Fruit fly (Drosophila melanogaster) whole organism, embryonic: ENCODE measurements around the gene Upf2.

Experiments
- Asciz ChIP-seq: fragments of 200-800 bp; sonication (Bioruptor generic); optimal IDR thresholded peaks from 2 replicates; lab custom pipeline; 2017; ENCODE audit warnings: missing biosample characterization, mild to moderate bottlenecking, missing genetic modification characterization, missing genetic modification reagents
- Bteb2 ChIP-seq: fragments of 200-800 bp; sonication (Bioruptor generic); optimal IDR thresholded peaks from 2 replicates; lab custom pipeline; 2016; ENCODE audit warnings: missing biosample characterization, missing genetic modification characterization
- C15 ChIP-seq: fragments of 200-800 bp; sonication (Bioruptor generic); IDR thresholded peaks from 3 replicates; pipeline ENCODE4 v1.3.6; 2022; ENCODE audit warnings: missing biosample characterization, missing genetic modification characterization
- CG1024 ChIP-seq: fragments of 200-800 bp; sonication (Bioruptor generic); IDR thresholded peaks from 2 replicates; pipeline ENCODE4 v1.3.6; 2022; ENCODE audit warnings: missing biosample characterization, missing genetic modification characterization
- CG10543 ChIP-seq: fragments of 200-800 bp; sonication (Bioruptor generic); optimal IDR thresholded peaks from 3 replicates; lab custom pipeline; 2017; ENCODE audit warnings: missing biosample characterization, mild to moderate bottlenecking, missing genetic modification characterization, moderate library complexity
- CG11247 ChIP-seq: fragments of 200-800 bp; sonication (Bioruptor generic); IDR thresholded peaks from 2 replicates; pipeline ENCODE4 v1.3.6; 2022; ENCODE audit warnings: missing biosample characterization, missing genetic modification characterization
- CG13624 ChIP-seq: fragments of 200-800 bp; sonication (Bioruptor generic); optimal IDR thresholded peaks from 2 replicates; lab custom pipeline; 2016; ENCODE audit warnings: missing biosample characterization, missing genetic modification characterization
- CG13775 ChIP-seq: fragments of 200-800 bp; sonication (Bioruptor generic); optimal IDR thresholded peaks from 3 replicates; lab custom pipeline; 2017; ENCODE audit warnings: missing biosample characterization, mild to moderate bottlenecking, missing genetic modification characterization
- CG14050 ChIP-seq: fragments of 200-800 bp; sonication (Bioruptor generic); IDR thresholded peaks from 3 replicates; pipeline ENCODE4 v1.3.6; 2022; ENCODE audit warnings: missing biosample characterization, missing genetic modification characterization
- CG14667 ChIP-seq: fragments of 200-800 bp; sonication (Bioruptor generic); IDR thresholded peaks from 2 replicates; pipeline ENCODE4 v1.3.6; 2022; ENCODE audit warnings: missing biosample characterization, missing genetic modification characterization
- CG15514 ChIP-seq: fragments of 200-800 bp; sonication (Bioruptor generic); optimal IDR thresholded peaks from 3 replicates; lab custom pipeline; 2017; ENCODE audit warnings: missing biosample characterization, missing genetic modification characterization, mild to moderate bottlenecking, moderate library complexity, missing genetic modification reagents
- CG15696 ChIP-seq: fragments of 200-800 bp; sonication (Bioruptor generic); optimal IDR thresholded peaks from 2 replicates; lab custom pipeline; 2019; ENCODE audit warnings: missing biosample characterization, mild to moderate bottlenecking, missing genetic modification characterization, moderate library complexity
- CG17385 ChIP-seq: fragments of 200-800 bp; sonication (Bioruptor generic); optimal IDR thresholded peaks from 3 replicates; lab custom pipeline; 2018; ENCODE audit warnings: missing biosample characterization, mild to moderate bottlenecking, missing genetic modification characterization
- CG17568 ChIP-seq: fragments of 200-800 bp; sonication (Bioruptor generic); optimal IDR thresholded peaks from 2 replicates; lab custom pipeline; 2018; ENCODE audit warnings: missing biosample characterization, mild to moderate bottlenecking, missing genetic modification characterization, moderate library complexity
- CG17612 ChIP-seq: fragments of 200-800 bp; sonication (Bioruptor generic); IDR thresholded peaks from 2 replicates; pipeline ENCODE4 v1.3.6; 2022; ENCODE audit warnings: missing biosample characterization, missing genetic modification characterization
- CG18619 ChIP-seq: fragments of 200-800 bp; sonication (Bioruptor generic); optimal IDR thresholded peaks from 3 replicates; lab custom pipeline; 2017; ENCODE audit warnings: missing biosample characterization, mild to moderate bottlenecking, missing genetic modification characterization
- CG18764 ChIP-seq: fragments of 200-800 bp; sonication (Bioruptor generic); optimal IDR thresholded peaks from 3 replicates; lab custom pipeline; 2016; ENCODE audit warnings: missing biosample characterization, missing genetic modification characterization
- CG3726 ChIP-seq: fragments of 200-800 bp; sonication (Bioruptor generic); IDR thresholded peaks from 3 replicates; pipeline ENCODE4, ENCODE4 v1.3.6; 2022; ENCODE audit warnings: missing biosample characterization, missing genetic modification characterization
- CG5953 ChIP-seq: fragments of 200-800 bp; sonication (Bioruptor generic); IDR thresholded peaks from 2 replicates; pipeline ENCODE4 v1.3.6; 2022; ENCODE audit warnings: missing biosample characterization, missing genetic modification characterization
- CG6854 ChIP-seq: fragments of 200-800 bp; sonication (Bioruptor generic); optimal IDR thresholded peaks from 3 replicates; lab custom pipeline; 2017; ENCODE audit warnings: missing biosample characterization, mild to moderate bottlenecking, missing genetic modification characterization
- CG8478 ChIP-seq: fragments of >200 bp; optimal IDR thresholded peaks from 2 replicates; lab custom pipeline; 2018
- CG9797 ChIP-seq: fragments of 200-800 bp; sonication (Bioruptor generic); optimal IDR thresholded peaks from 3 replicates; lab custom pipeline; 2018; ENCODE audit warnings: missing biosample characterization, mild to moderate bottlenecking, missing genetic modification characterization
- CoRest ChIP-seq: fragments of 200-800 bp; sonication (Bioruptor generic); optimal IDR thresholded peaks from 3 replicates; lab custom pipeline; 2018; ENCODE audit warnings: missing biosample characterization, mild to moderate bottlenecking, missing genetic modification characterization, moderate library complexity
- Dfd ChIP-seq, 2 experiments: fragments of >200 bp; optimal IDR thresholded peaks; 2 replicates each; lab custom pipeline; 2017; ENCODE audit warnings: missing biosample characterization in 2 of 2, missing genetic modification characterization in 2 of 2
- E2f1 ChIP-seq: fragments of 200-800 bp; sonication (Bioruptor generic); IDR thresholded peaks from 2 replicates; pipeline ENCODE4 v1.3.6; 2022; ENCODE audit warnings: missing biosample characterization, missing genetic modification characterization
- Gug ChIP-seq: fragments of 200-800 bp; sonication (Bioruptor generic); IDR thresholded peaks from 4 replicates; pipeline ENCODE4 v1.3.6; 2022; ENCODE audit warnings: missing biosample characterization, missing genetic modification characterization
- HLH54F ChIP-seq: fragments of 200-800 bp; sonication (Bioruptor generic); optimal IDR thresholded peaks from 3 replicates; lab custom pipeline; 2016; ENCODE audit warnings: missing biosample characterization, missing genetic modification characterization
- Hmr ChIP-seq: fragments of 200-800 bp; sonication (Bioruptor generic); optimal IDR thresholded peaks from 3 replicates; lab custom pipeline; 2017; ENCODE audit warnings: mild to moderate bottlenecking, missing biosample characterization, missing genetic modification reagents, missing genetic modification characterization
- Kr ChIP-seq: fragments of 200-800 bp; sonication (Bioruptor generic); optimal IDR thresholded peaks from 2 replicates; lab custom pipeline; 2017; ENCODE audit warnings: missing biosample characterization, mild to moderate bottlenecking, missing genetic modification characterization
- Mrtf ChIP-seq: fragments of 200-800 bp; sonication (Bioruptor generic); IDR thresholded peaks from 3 replicates; pipeline ENCODE4 v1.3.6; 2022; ENCODE audit warnings: missing biosample characterization, missing genetic modification characterization
- Nf-YC ChIP-seq: fragments of 200-800 bp; optimal IDR thresholded peaks from 3 replicates; lab custom pipeline; 2019; ENCODE audit warnings: missing biosample characterization, mild to moderate bottlenecking, missing genetic modification characterization, moderate library complexity
- Vsx1 ChIP-seq: fragments of 200-800 bp; sonication (Bioruptor generic); optimal IDR thresholded peaks from 2 replicates; lab custom pipeline; 2017; ENCODE audit warnings: missing biosample characterization, mild to moderate bottlenecking, missing genetic modification characterization, missing genetic modification reagents
- Xbp1 ChIP-seq: fragments of 200-800 bp; sonication (Bioruptor generic); optimal IDR thresholded peaks from 3 replicates; lab custom pipeline; 2016; ENCODE audit warnings: missing biosample characterization, mild to moderate bottlenecking, missing genetic modification characterization
- eve ChIP-seq, 2 experiments: fragments of >200 bp; optimal IDR thresholded peaks; 2 replicates each; lab custom pipeline; 2017; ENCODE audit warnings: missing biosample characterization in 2 of 2, missing genetic modification characterization in 2 of 2
- eyg ChIP-seq: fragments of 200-800 bp; sonication (Bioruptor generic); optimal IDR thresholded peaks from 3 replicates; lab custom pipeline; 2016; ENCODE audit warnings: missing biosample characterization, missing genetic modification characterization
- fu2 ChIP-seq: fragments of 200-800 bp; sonication (Bioruptor generic); optimal IDR thresholded peaks from 2 replicates; lab custom pipeline; 2016; ENCODE audit warnings: missing biosample characterization, missing genetic modification characterization
- gfzf ChIP-seq: fragments of 200-800 bp; sonication (Bioruptor generic); optimal IDR thresholded peaks from 2 replicates; lab custom pipeline; 2016; ENCODE audit warnings: missing biosample characterization, mild to moderate bottlenecking, missing genetic modification characterization, moderate library complexity
- ham ChIP-seq: fragments of 200-800 bp; sonication (Bioruptor generic); IDR thresholded peaks from 2 replicates; pipeline ENCODE4 v1.3.6; 2022; ENCODE audit warnings: missing biosample characterization, missing genetic modification characterization
- kni ChIP-seq: fragments of 200-800 bp; sonication (Bioruptor generic); optimal IDR thresholded peaks from 3 replicates; lab custom pipeline; 2017; ENCODE audit warnings: mild to moderate bottlenecking, missing biosample characterization, missing genetic modification reagents, missing genetic modification characterization
- lbe ChIP-seq: fragments of 200-800 bp; sonication (Bioruptor generic); optimal IDR thresholded peaks from 2 replicates; lab custom pipeline; 2016; ENCODE audit warnings: missing biosample characterization, mild to moderate bottlenecking, missing genetic modification characterization
- lmd ChIP-seq: fragments of 200-800 bp; sonication (Bioruptor generic); IDR thresholded peaks from 2 replicates; pipeline ENCODE4 v1.3.6; 2022; ENCODE audit warnings: missing biosample characterization, missing genetic modification characterization
- onecut ChIP-seq: fragments of 200-800 bp; sonication (Bioruptor generic); IDR thresholded peaks from 2 replicates; pipeline ENCODE4 v1.3.6; 2022; ENCODE audit warnings: missing biosample characterization, missing genetic modification characterization
- peb ChIP-seq: fragments of 200-800 bp; sonication (Bioruptor generic); IDR thresholded peaks from 2 replicates; pipeline ENCODE4 v1.3.6; 2022; ENCODE audit warnings: missing biosample characterization, missing genetic modification characterization
- prd ChIP-seq, 3 experiments: fragments of >200 bp in 2 of 3; fragments of 200-800 bp in 1 of 3; sonication (Bioruptor generic) in 1 of 3; optimal IDR thresholded peaks in 2 of 3; IDR thresholded peaks in 1 of 3; 2 replicates in 2 of 3; 3 replicates in 1 of 3; pipeline versions ENCODE4 v1.3.6 to Lab custom; 2017 to 2022; ENCODE audit warnings: missing biosample characterization in 1 of 3, missing genetic modification characterization in 1 of 3
- sc ChIP-seq, 3 experiments: fragments of >200 bp in 2 of 3; fragments of 200-800 bp in 1 of 3; sonication (Bioruptor generic) in 1 of 3; optimal IDR thresholded peaks; 2 replicates in 2 of 3; 3 replicates in 1 of 3; lab custom pipeline; 2017; ENCODE audit warnings: mild to moderate bottlenecking in 1 of 3, missing biosample characterization in 1 of 3, missing genetic modification characterization in 1 of 3, missing genetic modification reagents in 1 of 3
- sim ChIP-seq: fragments of 200-800 bp; sonication (Bioruptor generic); IDR thresholded peaks from 2 replicates; pipeline ENCODE4 v1.3.6; 2022; ENCODE audit warnings: missing biosample characterization, missing genetic modification characterization
- sug ChIP-seq: fragments of 200-800 bp; optimal IDR thresholded peaks from 2 replicates; lab custom pipeline; 2019; ENCODE audit warnings: missing biosample characterization, mild to moderate bottlenecking, missing genetic modification characterization, moderate library complexity
- tgo ChIP-seq: fragments of 200-800 bp; sonication (Bioruptor generic); IDR thresholded peaks from 3 replicates; pipeline ENCODE4 v1.3.6; 2022; ENCODE audit warnings: missing biosample characterization, missing genetic modification characterization
- trem ChIP-seq: fragments of 200-800 bp; optimal IDR thresholded peaks from 3 replicates; lab custom pipeline; 2019; ENCODE audit warnings: missing biosample characterization, mild to moderate bottlenecking, missing genetic modification characterization, moderate library complexity
- ttk ChIP-seq: fragments of 200-800 bp; sonication (Bioruptor generic); IDR thresholded peaks from 2 replicates; pipeline ENCODE4 v2.1.2; 2022; ENCODE audit warnings: missing biosample characterization, missing genetic modification characterization
- vfl ChIP-seq: fragments of 200-800 bp; sonication (Bioruptor generic); optimal IDR thresholded peaks from 2 replicates; lab custom pipeline; 2016; ENCODE audit warnings: missing biosample characterization, missing genetic modification characterization
- zf30C ChIP-seq: fragments of 200-800 bp; sonication (Bioruptor generic); optimal IDR thresholded peaks from 3 replicates; lab custom pipeline; 2018; ENCODE audit warnings: missing biosample characterization, mild to moderate bottlenecking, missing genetic modification characterization

Gene Upf2

DNA sequence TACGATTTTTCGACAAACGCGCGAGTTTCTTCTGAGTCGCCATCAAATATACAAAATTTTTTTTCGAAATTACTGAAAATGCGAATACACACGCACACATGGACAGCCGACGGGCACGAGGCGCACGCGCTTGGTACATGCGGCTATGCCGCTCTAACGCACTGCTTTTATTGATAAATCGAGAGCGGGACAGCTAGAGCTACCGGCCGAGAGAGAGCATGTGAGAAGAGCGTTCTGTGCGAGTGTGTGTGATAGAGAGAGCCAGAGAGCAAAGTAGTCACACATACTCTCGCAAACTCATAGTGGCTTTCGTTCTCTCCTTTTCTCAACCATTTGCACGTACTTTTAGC lies 14.4 kb downstream of the Upf2 start (continued):
- TF ChIP-seq CG17568 = no peak
- TF ChIP-seq CG13624 (GFP tag; lab: Kevin White, UChicago) = no peak
- TF ChIP-seq trem (tag; lab: Kevin White, UChicago) = no peak
- no peak for TF ChIP-seq prd (optimal IDR thresholded peaks at IDR 0.05; lab: Kevin White, UChicago)
- no peak for TF ChIP-seq prd (GFP tag; IDR thresholded peaks at IDR 0.05; lab: Robert Waterston, UW)
- TF ChIP-seq peb = 0 out of 2 replicates have a peak, but pooled peaks have one; percentile 21
- no peak for TF ChIP-seq E2f1
- TF ChIP-seq zf30C = peak; percentile 50
- no peak for TF ChIP-seq Xbp1 (GFP tag; lab: Kevin White, UChicago)
- TF ChIP-seq ttk (GFP tag; lab: Robert Waterston, UW) = no peak
- TF ChIP-seq Kr (GFP tag; lab: Kevin White, UChicago) = no peak
- TF ChIP-seq Dfd (GFP tag; optimal IDR thresholded peaks at IDR 0.05; lab: Kevin White, UChicago) = peak in 1 of 2 experiments; percentile 52
- no peak for TF ChIP-seq CG1024 (GFP tag; lab: Robert Waterston, UW)
- no peak for TF ChIP-seq Gug (GFP tag; lab: Robert Waterston, UW)
- TF ChIP-seq Vsx1 (GFP tag; lab: Kevin White, UChicago) = no peak
- TF ChIP-seq CG5953 (GFP tag; lab: Robert Waterston, UW) = no peak
- no peak for TF ChIP-seq CG18619 (GFP tag; lab: Kevin White, UChicago)
- TF ChIP-seq Hmr (GFP tag; lab: Kevin White, UChicago) = no peak
- no peak for TF ChIP-seq fu2 (GFP tag; lab: Kevin White, UChicago)
- TF ChIP-seq Asciz (GFP tag; lab: Kevin White, UChicago) = no peak
- TF ChIP-seq CG11247 = no peak
- TF ChIP-seq CG14050 (GFP tag; lab: Robert Waterston, UW) = no peak
- no peak for TF ChIP-seq vfl
- no peak for TF ChIP-seq sc (optimal IDR thresholded peaks at IDR 0.05; lab: Kevin White, UChicago)
- TF ChIP-seq sc (GFP tag; optimal IDR thresholded peaks at IDR 0.05; lab: Kevin White, UChicago) = no peak
- TF ChIP-seq CG6854 (GFP tag; lab: Kevin White, UChicago) = no peak
- TF ChIP-seq CG10543 (GFP tag; lab: Kevin White, UChicago) = no peak
- TF ChIP-seq C15 (GFP tag; lab: Robert Waterston, UW) = no peak
- TF ChIP-seq CG9797 (GFP tag; lab: Kevin White, UChicago) = no peak
- no peak for TF ChIP-seq eyg (GFP tag; lab: Kevin White, UChicago)
- TF ChIP-seq Mrtf (GFP tag; lab: Robert Waterston, UW) = no peak
- TF ChIP-seq CG18764 (GFP tag; lab: Kevin White, UChicago) = no peak
- no peak for TF ChIP-seq CG15696 (tag; lab: Kevin White, UChicago)
- TF ChIP-seq CoRest (tag; lab: Kevin White, UChicago) = no peak
- no peak for TF ChIP-seq eve (GFP tag; optimal IDR thresholded peaks at IDR 0.05; lab: Kevin White, UChicago)
- no peak for TF ChIP-seq CG17385 (GFP tag; lab: Kevin White, UChicago)
- no peak for TF ChIP-seq CG14667 (GFP tag; lab: Robert Waterston, UW)
- no peak for TF ChIP-seq HLH54F (GFP tag; lab: Kevin White, UChicago)
- TF ChIP-seq CG8478 (lab: Kevin White, UChicago) = peak; percentile 99
- TF ChIP-seq sim (GFP tag; lab: Robert Waterston, UW) = no peak
- no peak for TF ChIP-seq lmd (GFP tag; lab: Robert Waterston, UW)
- TF ChIP-seq kni (GFP tag; lab: Kevin White, UChicago) = no peak
- no peak for TF ChIP-seq sug (tag; lab: Kevin White, UChicago)
- no peak for TF ChIP-seq CG13775 (GFP tag; lab: Kevin White, UChicago)
- no peak for TF ChIP-seq CG15514
- TF ChIP-seq gfzf (GFP tag; lab: Kevin White, UChicago) = no peak
- no peak for TF ChIP-seq CG17612 (GFP tag; lab: Robert Waterston, UW)
- TF ChIP-seq tgo (GFP tag; lab: Robert Waterston, UW) = no peak
- TF ChIP-seq Bteb2 (GFP tag; lab: Kevin White, UChicago) = no peak
- no peak for TF ChIP-seq onecut (GFP tag; lab: Robert Waterston, UW)
- TF ChIP-seq lbe (GFP tag; lab: Kevin White, UChicago) = no peak
- TF ChIP-seq ham (GFP tag; lab: Robert Waterston, UW) = no peak
- TF ChIP-seq Nf-YC (tag; lab: Kevin White, UChicago) = peak; percentile 28
- no peak for TF ChIP-seq CG3726
